Fruit fly (Drosophila melanogaster) whole organism, prepupa: Measurements from ENCODE around the gene sba.

Experiments
- CG11762 ChIP-seq: fragments of 200-800 bp; sonication (Bioruptor generic); optimal IDR thresholded peaks from 3 replicates; lab custom pipeline; 2016; ENCODE audit warnings: missing biosample characterization, missing genetic modification characterization; ENCODE audit not compliant: insufficient read depth
- CG11902 ChIP-seq: fragments of 200-800 bp; sonication (Bioruptor generic); optimal IDR thresholded peaks from 3 replicates; lab custom pipeline; 2016; ENCODE audit warnings: missing biosample characterization, missing genetic modification characterization
- CG15336 ChIP-seq: fragments of 200-800 bp; sonication (Bioruptor generic); IDR thresholded peaks from 2 replicates; pipeline ENCODE4 v1.3.6; 2022; ENCODE audit warnings: missing biosample characterization, missing genetic modification characterization
- CG1621 ChIP-seq: fragments of 200-800 bp; sonication (Bioruptor generic); optimal IDR thresholded peaks from 3 replicates; lab custom pipeline; 2018; ENCODE audit warnings: missing biosample characterization, mild to moderate bottlenecking, missing genetic modification characterization
- CG16779 ChIP-seq: fragments of 200-800 bp; sonication (Bioruptor generic); optimal IDR thresholded peaks from 3 replicates; lab custom pipeline; 2017; ENCODE audit warnings: missing biosample characterization, mild to moderate bottlenecking, missing genetic modification characterization
- CG34406 ChIP-seq: fragments of 200-800 bp; sonication (Bioruptor generic); optimal IDR thresholded peaks from 3 replicates; lab custom pipeline; 2016; ENCODE audit warnings: missing biosample characterization, missing genetic modification characterization
- CG3919 ChIP-seq: fragments of 200-800 bp; sonication (Bioruptor generic); optimal IDR thresholded peaks from 3 replicates; lab custom pipeline; 2016; ENCODE audit warnings: missing biosample characterization, missing genetic modification characterization
- CG4318 ChIP-seq: fragments of 200-800 bp; sonication (Bioruptor generic); optimal IDR thresholded peaks from 3 replicates; lab custom pipeline; 2017; ENCODE audit warnings: missing biosample characterization, mild to moderate bottlenecking, missing genetic modification characterization
- CG6163 ChIP-seq: fragments of 200-800 bp; sonication (Bioruptor generic); IDR thresholded peaks from 3 replicates; pipeline ENCODE4 v1.3.6; 2022; ENCODE audit warnings: missing biosample characterization, missing genetic modification characterization
- CG6276 ChIP-seq: fragments of 200-800 bp; sonication (Bioruptor generic); optimal IDR thresholded peaks from 2 replicates; lab custom pipeline; 2017; ENCODE audit warnings: missing biosample characterization, mild to moderate bottlenecking, missing genetic modification characterization
- CG6808 ChIP-seq: fragments of 200-800 bp; sonication (Bioruptor generic); optimal IDR thresholded peaks from 3 replicates; lab custom pipeline; 2017; ENCODE audit warnings: missing biosample characterization, missing genetic modification characterization, mild to moderate bottlenecking, moderate library complexity, missing genetic modification reagents
- CG6854 ChIP-seq: fragments of 200-800 bp; sonication (Bioruptor generic); optimal IDR thresholded peaks from 2 replicates; lab custom pipeline; 2017; ENCODE audit warnings: missing biosample characterization, mild to moderate bottlenecking, missing genetic modification characterization
- CG7368 ChIP-seq: fragments of 200-800 bp; sonication (Bioruptor generic); optimal IDR thresholded peaks from 3 replicates; lab custom pipeline; 2016; ENCODE audit warnings: missing biosample characterization, missing genetic modification characterization
- CG8119 ChIP-seq: fragments of 200-800 bp; sonication (Bioruptor generic); IDR thresholded peaks from 3 replicates; pipeline ENCODE4 v1.3.6; 2022; ENCODE audit warnings: missing biosample characterization, missing genetic modification characterization
- CG9139 ChIP-seq: fragments of 200-800 bp; sonication (Bioruptor generic); optimal IDR thresholded peaks from 3 replicates; lab custom pipeline; 2017; ENCODE audit warnings: missing biosample characterization, mild to moderate bottlenecking, missing genetic modification characterization
- Eip75B ChIP-seq: fragments of 200-800 bp; sonication (Bioruptor generic); optimal IDR thresholded peaks from 3 replicates; lab custom pipeline; 2016; ENCODE audit warnings: missing biosample characterization, missing genetic modification characterization
- Eip78C ChIP-seq: fragments of 200-800 bp; sonication (Bioruptor generic); peaks from one replicate; lab custom pipeline; 2016; ENCODE audit warnings: missing biosample characterization, missing genetic modification characterization
- Ets21C ChIP-seq: fragments of 200-800 bp; sonication (Bioruptor generic); optimal IDR thresholded peaks from 3 replicates; lab custom pipeline; 2016; ENCODE audit warnings: missing biosample characterization, missing genetic modification characterization
- Ets96B ChIP-seq: fragments of 200-800 bp; optimal IDR thresholded peaks from 2 replicates; lab custom pipeline; 2019; ENCODE audit warnings: missing biosample characterization, mild to moderate bottlenecking, missing genetic modification characterization, moderate library complexity
- Gug ChIP-seq: fragments of 200-800 bp; sonication (Bioruptor generic); IDR thresholded peaks from 2 replicates; pipeline ENCODE4 v1.3.6; 2022; ENCODE audit warnings: missing biosample characterization, missing genetic modification characterization
- Hr39 ChIP-seq: fragments of 200-800 bp; sonication (Bioruptor generic); optimal IDR thresholded peaks from 2 replicates; lab custom pipeline; 2016; ENCODE audit warnings: missing biosample characterization, missing genetic modification characterization
- Lpt ChIP-seq: fragments of 200-800 bp; sonication (Bioruptor generic); optimal IDR thresholded peaks from 3 replicates; lab custom pipeline; 2016; ENCODE audit warnings: missing biosample characterization, missing genetic modification characterization
- Sox102F ChIP-seq: fragments of 200-800 bp; sonication (Bioruptor generic); optimal IDR thresholded peaks from 2 replicates; lab custom pipeline; 2016; ENCODE audit warnings: missing biosample characterization, mild to moderate bottlenecking, missing genetic modification characterization
- Sox15 ChIP-seq: fragments of 200-800 bp; sonication (Bioruptor generic); optimal IDR thresholded peaks from 3 replicates; lab custom pipeline; 2016; ENCODE audit warnings: missing biosample characterization, missing genetic modification characterization
- achi ChIP-seq: fragments of 200-800 bp; sonication (Bioruptor generic); optimal IDR thresholded peaks from 3 replicates; lab custom pipeline; 2016; ENCODE audit warnings: missing biosample characterization, missing genetic modification characterization
- cyc ChIP-seq: fragments of 200-800 bp; sonication (Bioruptor generic); optimal IDR thresholded peaks from 3 replicates; lab custom pipeline; 2016; ENCODE audit warnings: missing biosample characterization, missing genetic modification characterization
- dac ChIP-seq: fragments of 200-800 bp; sonication (Bioruptor generic); optimal IDR thresholded peaks from 2 replicates; lab custom pipeline; 2017; ENCODE audit warnings: missing biosample characterization, mild to moderate bottlenecking, missing genetic modification characterization
- dsx ChIP-seq: fragments of 200-800 bp; optimal IDR thresholded peaks from 3 replicates; lab custom pipeline; 2019; ENCODE audit warnings: missing biosample characterization, mild to moderate bottlenecking, missing genetic modification characterization, moderate library complexity; ENCODE audit not compliant: poor library complexity, severe bottlenecking
- eg ChIP-seq: fragments of 200-800 bp; sonication (Bioruptor generic); IDR thresholded peaks from 3 replicates; pipeline ENCODE4 v1.3.6; 2022; ENCODE audit warnings: missing biosample characterization, missing genetic modification characterization
- esn ChIP-seq: fragments of 200-800 bp; sonication (Bioruptor generic); optimal IDR thresholded peaks from 2 replicates; lab custom pipeline; 2016; ENCODE audit warnings: missing biosample characterization, mild to moderate bottlenecking, missing genetic modification characterization, moderate library complexity
- fd85E ChIP-seq: fragments of 200-800 bp; sonication (Bioruptor generic); optimal IDR thresholded peaks from 3 replicates; lab custom pipeline; 2016; ENCODE audit warnings: missing biosample characterization, missing genetic modification characterization
- fkh ChIP-seq: fragments of 200-800 bp; sonication (Bioruptor generic); optimal IDR thresholded peaks from 3 replicates; lab custom pipeline; 2017; ENCODE audit warnings: missing biosample characterization, mild to moderate bottlenecking, missing genetic modification characterization, moderate library complexity
- net ChIP-seq: fragments of 200-800 bp; sonication (Bioruptor generic); optimal IDR thresholded peaks from 3 replicates; lab custom pipeline; 2016; ENCODE audit warnings: missing biosample characterization, missing genetic modification characterization
- pdm3 ChIP-seq: fragments of 200-800 bp; sonication (Bioruptor generic); optimal IDR thresholded peaks from 3 replicates; lab custom pipeline; 2016; ENCODE audit warnings: missing biosample characterization, missing genetic modification characterization
- ss ChIP-seq, 2 experiments: fragments of 200-800 bp; sonication (Bioruptor generic); optimal IDR thresholded peaks; 2 replicates in 1 of 2; 3 replicates in 1 of 2; lab custom pipeline; 2017 to 2018; ENCODE audit warnings: mild to moderate bottlenecking in 2 of 2, missing biosample characterization in 2 of 2, missing genetic modification characterization in 2 of 2, moderate library complexity in 1 of 2
- svp ChIP-seq: fragments of 200-800 bp; sonication (Bioruptor generic); peaks from one replicate; lab custom pipeline; 2016; ENCODE audit warnings: missing biosample characterization, missing genetic modification characterization

sba gene

DNA sequence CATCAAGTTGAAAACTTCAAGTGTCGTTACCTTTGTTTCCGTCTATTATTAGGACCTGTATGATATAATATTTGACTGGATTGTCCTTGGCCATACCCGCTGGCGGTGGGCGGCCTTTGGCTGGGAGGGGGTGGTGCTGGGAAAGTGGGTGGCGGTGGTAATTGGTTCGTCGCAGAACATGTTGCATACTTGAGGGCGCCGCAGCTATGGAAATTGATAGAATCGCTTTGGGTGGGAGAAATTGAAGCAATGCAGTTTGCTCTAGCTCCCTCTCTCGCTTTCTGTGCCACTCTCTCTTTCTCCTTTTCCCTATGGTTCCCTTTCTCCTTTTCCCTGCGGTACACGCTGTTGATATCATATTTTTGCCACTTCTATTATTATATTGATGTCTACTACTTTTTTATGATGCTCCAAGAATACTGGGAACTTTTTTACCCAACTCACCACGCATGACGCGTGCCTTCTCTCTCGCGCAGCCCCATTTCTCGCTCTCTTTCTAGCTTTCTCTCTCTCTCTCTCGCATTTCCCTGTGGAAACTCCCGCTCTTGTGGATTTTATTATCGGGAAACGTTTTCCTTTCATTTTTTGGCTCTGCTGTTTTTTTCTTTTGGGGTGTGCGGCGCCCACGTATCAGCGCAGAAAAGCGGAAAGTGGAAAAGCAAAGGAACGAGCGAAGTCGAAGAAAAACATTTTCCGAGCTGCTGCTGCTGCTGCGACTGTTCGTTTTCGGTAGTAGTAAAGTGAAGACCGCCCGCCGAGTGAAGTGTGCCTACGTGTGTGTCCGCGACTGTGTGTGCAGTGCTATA is 42.3 kb upstream of the sba start:
- no peak for TF ChIP-seq achi (GFP tag; lab: Kevin White, UChicago)
- TF ChIP-seq svp, result peak; percentile 12
- peak; percentile 12 for TF ChIP-seq Eip78C (GFP tag; lab: Kevin White, UChicago)
- no peak for TF ChIP-seq CG34406
- TF ChIP-seq pdm3 (GFP tag; lab: Kevin White, UChicago), result no peak
- TF ChIP-seq net, result no peak
- TF ChIP-seq, all 60 proteins: peak for 2

DNA sequence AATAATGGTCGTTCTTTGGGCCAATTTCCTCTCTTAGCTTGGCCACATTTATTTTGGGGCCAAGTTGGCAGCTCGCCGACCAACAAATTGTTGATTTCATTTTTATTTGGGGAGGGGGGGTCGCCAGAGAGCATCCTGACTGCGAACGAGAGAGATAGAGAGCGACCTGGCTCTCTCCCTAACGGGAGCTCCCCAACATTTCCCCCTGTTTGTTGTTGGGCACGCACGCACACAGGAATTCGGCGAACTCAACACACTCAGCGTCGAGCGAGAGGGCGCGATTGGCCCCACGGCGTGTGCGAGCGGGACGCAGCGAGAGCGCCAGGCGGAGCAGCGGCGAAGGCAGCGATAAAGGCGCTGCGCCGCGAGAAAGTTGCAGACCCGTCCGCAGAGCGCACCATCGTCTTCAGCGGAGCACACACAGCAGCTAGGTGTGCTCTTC is 40.0 kb upstream of the sba start, which contains the start of gene CG31140:
CG31140 (plus strand) TSS at position 400 of the 442 bp plus-strand sequence.
- TF ChIP-seq Sox102F (GFP tag; lab: Kevin White, UChicago) (peak; percentile 23), Ets96B (tag; lab: Kevin White, UChicago) (peak; percentile 27), CG6854 (GFP tag; lab: Kevin White, UChicago) (peak; percentile 79), CG6276 (GFP tag; lab: Kevin White, UChicago) (peak; percentile 27), fd85E (GFP tag; lab: Kevin White, UChicago) (peak; percentile 31), net (peak; percentile 46), esn (GFP tag; lab: Kevin White, UChicago) (peak; percentile 25), CG6808 (GFP tag; lab: Kevin White, UChicago) (peak; percentile 27), CG15336 (GFP tag; lab: Robert Waterston, UW) (peak; percentile 21; the same call in 1 of the 2 replicates), svp (peak; percentile 45), Hr39 (GFP tag; lab: Kevin White, UChicago) (no peak), CG7368 (GFP tag; lab: Kevin White, UChicago) (peak; percentile 47), eg (GFP tag; lab: Robert Waterston, UW) (peak; percentile 48; the same call in 2 of the 3 replicates), dsx (GFP tag; lab: Kevin White, UChicago) (peak; percentile 46), CG1621 (tag; lab: Kevin White, UChicago) (peak; percentile 48), CG9139 (GFP tag; lab: Kevin White, UChicago) (no peak), CG3919 (GFP tag; lab: Kevin White, UChicago) (peak; percentile 42), Lpt (GFP tag; lab: Kevin White, UChicago) (peak; percentile 31), cyc (GFP tag; lab: Kevin White, UChicago) (no peak), Sox15 (GFP tag; lab: Kevin White, UChicago) (no peak), CG6163 (GFP tag; lab: Robert Waterston, UW) (peak; percentile 57; the same call in 2 of the 3 replicates), CG8119 (GFP tag; lab: Robert Waterston, UW) (peak; percentile 48; the same call in 2 of the 3 replicates), CG16779 (tag; lab: Kevin White, UChicago) (peak; percentile 54), Eip78C (GFP tag; lab: Kevin White, UChicago) (peak; percentile 80), achi (GFP tag; lab: Kevin White, UChicago) (no peak), dac (GFP tag; lab: Kevin White, UChicago) (no peak), Eip75B (GFP tag; lab: Kevin White, UChicago) (peak; percentile 31), ss (GFP tag; optimal IDR thresholded peaks at IDR 0.05; lab: Kevin White, UChicago) (peak; percentile 25 to 65), CG11902 (no peak)

DNA sequence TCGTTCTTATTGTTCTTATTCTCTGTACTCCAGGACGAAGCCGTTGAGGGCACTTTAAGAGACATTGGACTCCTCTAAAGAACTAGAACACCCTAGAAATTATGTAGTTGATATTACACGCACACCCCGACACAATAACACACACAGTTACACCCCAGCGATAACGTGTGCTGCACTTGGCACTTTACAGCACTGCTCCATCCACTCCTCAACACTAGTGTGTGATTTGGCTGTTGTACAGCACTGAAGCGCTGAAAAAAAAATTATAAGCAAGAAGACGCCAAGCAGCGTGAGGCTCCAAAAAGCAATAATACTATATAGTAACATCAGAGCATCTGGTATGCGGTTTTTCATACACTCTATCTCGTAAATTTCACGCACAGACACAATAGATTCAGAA is 38.1 kb upstream of the sba start:
- TF ChIP-seq CG9139 (GFP tag; lab: Kevin White, UChicago) (no peak), fkh (GFP tag; lab: Kevin White, UChicago) (no peak), CG4318 (no peak), CG6854 (GFP tag; lab: Kevin White, UChicago) (no peak), Eip75B (GFP tag; lab: Kevin White, UChicago) (no peak), CG11762 (no peak), Gug (no peak), svp (no peak), Ets21C (GFP tag; lab: Kevin White, UChicago) (no peak), CG11902 (no peak)
